Worm (Caenorhabditis elegans): ENCODE data around the gene C07D10.1.

DNA sequence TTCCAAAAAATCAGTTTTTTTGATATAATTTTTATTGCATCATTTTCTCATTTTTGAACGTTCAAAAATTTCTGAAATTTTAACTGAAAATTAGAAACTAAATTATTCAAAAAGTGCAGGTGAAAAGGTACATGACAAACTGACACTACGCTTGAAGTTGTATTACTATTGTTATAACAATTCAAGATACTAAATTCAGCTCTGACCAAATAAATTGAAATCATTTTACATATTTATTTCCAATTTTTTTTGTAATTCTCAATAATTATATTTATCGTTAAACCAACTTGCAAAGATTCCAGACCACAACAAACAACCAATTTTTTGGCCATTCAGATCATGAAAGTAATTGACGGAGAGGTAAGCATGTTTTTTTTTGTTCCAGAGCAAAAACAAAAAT is 13.4 kb upstream of the C07D10.1 start, which contains the start of gene sre-3:
- TF ChIP-seq lin-29 (GFP tag; IDR thresholded peaks at IDR 0.05), result no peak
- no peak for TF ChIP-seq spr-3 (GFP tag; optimal IDR thresholded peaks at IDR 0.05)
- TF ChIP-seq lsy-2 (tag; optimal IDR thresholded peaks at IDR 0.05), result no peak
- TF ChIP-seq lin-15B (tag; optimal IDR thresholded peaks at IDR 0.05), result no peak
- TF ChIP-seq lin-13 (GFP tag; optimal IDR thresholded peaks at IDR 0.05), result no peak
